Fruit fly (Drosophila melanogaster) whole organism, embryonic: Measurements from ENCODE around the gene CG2955.

Experiments
- Ada2b ChIP-seq: fragments of 200-800 bp; sonication (Bioruptor generic); IDR thresholded peaks from 2 replicates; pipeline ENCODE4 v1.3.6; 2022; ENCODE audit warnings: missing biosample characterization, missing genetic modification characterization
- Antp ChIP-seq: fragments of 200-800 bp; sonication (Bioruptor generic); optimal IDR thresholded peaks from 3 replicates; lab custom pipeline; 2016; ENCODE audit warnings: missing biosample characterization, missing genetic modification characterization
- Awh ChIP-seq: fragments of 200-800 bp; sonication (Bioruptor generic); IDR thresholded peaks from 2 replicates; pipeline ENCODE4, ENCODE4 v1.3.6; 2022; ENCODE audit warnings: missing biosample characterization, missing genetic modification characterization
- BtbVII ChIP-seq: fragments of 200-800 bp; sonication (Bioruptor generic); optimal IDR thresholded peaks from 3 replicates; lab custom pipeline; 2017; ENCODE audit warnings: missing biosample characterization, mild to moderate bottlenecking, missing genetic modification characterization
- CG10959 ChIP-seq: fragments of 200-800 bp; sonication (Bioruptor generic); IDR thresholded peaks from 2 replicates; pipeline ENCODE4 v1.3.6; 2022; ENCODE audit warnings: missing biosample characterization, missing genetic modification characterization
- CG11398 ChIP-seq: fragments of 200-800 bp; sonication (Bioruptor generic); optimal IDR thresholded peaks from 2 replicates; lab custom pipeline; 2016; ENCODE audit warnings: missing biosample characterization, missing genetic modification characterization
- CG14965 ChIP-seq: fragments of 200-800 bp; sonication (Bioruptor generic); optimal IDR thresholded peaks from 2 replicates; lab custom pipeline; 2016; ENCODE audit warnings: missing biosample characterization, missing genetic modification characterization, borderline replicate concordance
- CG15514 ChIP-seq: fragments of 200-800 bp; sonication (Bioruptor generic); optimal IDR thresholded peaks from 3 replicates; lab custom pipeline; 2017; ENCODE audit warnings: missing biosample characterization, missing genetic modification characterization, mild to moderate bottlenecking, moderate library complexity, missing genetic modification reagents
- CG15696 ChIP-seq: fragments of 200-800 bp; sonication (Bioruptor generic); optimal IDR thresholded peaks from 2 replicates; lab custom pipeline; 2019; ENCODE audit warnings: missing biosample characterization, mild to moderate bottlenecking, missing genetic modification characterization, moderate library complexity
- CG17359 ChIP-seq: fragments of 200-800 bp; sonication (Bioruptor generic); optimal IDR thresholded peaks from 3 replicates; lab custom pipeline; 2018; ENCODE audit warnings: missing biosample characterization, mild to moderate bottlenecking, missing genetic modification characterization, moderate library complexity
- CG17612 ChIP-seq: fragments of 200-800 bp; sonication (Bioruptor generic); IDR thresholded peaks from 2 replicates; pipeline ENCODE4 v1.3.6; 2022; ENCODE audit warnings: missing biosample characterization, missing genetic modification characterization
- CG17912 ChIP-seq: fragments of 200-800 bp; sonication (Bioruptor generic); optimal IDR thresholded peaks from 2 replicates; lab custom pipeline; 2018; ENCODE audit warnings: missing biosample characterization, mild to moderate bottlenecking, missing genetic modification characterization
- CG1792 ChIP-seq: fragments of 200-800 bp; sonication (Bioruptor generic); optimal IDR thresholded peaks from 2 replicates; lab custom pipeline; 2016; ENCODE audit warnings: missing biosample characterization, missing genetic modification characterization
- CG18262 ChIP-seq: fragments of 200-800 bp; optimal IDR thresholded peaks from 3 replicates; lab custom pipeline; 2019; ENCODE audit warnings: missing biosample characterization, mild to moderate bottlenecking, missing genetic modification characterization, moderate library complexity
- CG2712 ChIP-seq: fragments of 200-800 bp; optimal IDR thresholded peaks from 3 replicates; lab custom pipeline; 2019; ENCODE audit warnings: missing biosample characterization, mild to moderate bottlenecking, missing genetic modification characterization, moderate library complexity
- CG2875 ChIP-seq: fragments of 200-800 bp; sonication (Bioruptor generic); optimal IDR thresholded peaks from 2 replicates; lab custom pipeline; 2017; ENCODE audit warnings: missing biosample characterization, mild to moderate bottlenecking, missing genetic modification characterization, missing genetic modification reagents
- CG32532 ChIP-seq: fragments of 200-800 bp; sonication (Bioruptor generic); IDR thresholded peaks from 2 replicates; pipeline ENCODE4 v1.3.6; 2022; ENCODE audit warnings: missing biosample characterization, missing genetic modification characterization
- CG34376 ChIP-seq: fragments of 200-800 bp; sonication (Bioruptor generic); optimal IDR thresholded peaks from 2 replicates; lab custom pipeline; 2018; ENCODE audit warnings: missing biosample characterization, mild to moderate bottlenecking, missing genetic modification characterization
- CG6683 ChIP-seq: fragments of 200-800 bp; sonication (Bioruptor generic); optimal IDR thresholded peaks from 2 replicates; lab custom pipeline; 2017; ENCODE audit warnings: missing biosample characterization, mild to moderate bottlenecking, missing genetic modification characterization, missing genetic modification reagents
- CG6689 ChIP-seq: fragments of 200-800 bp; sonication (Bioruptor generic); IDR thresholded peaks from 2 replicates; pipeline ENCODE4 v1.3.6; 2022; ENCODE audit warnings: missing biosample characterization, missing genetic modification characterization
- Dref ChIP-seq: fragments of 200-800 bp; sonication (Bioruptor generic); IDR thresholded peaks from 2 replicates; pipeline ENCODE4 v1.3.6; 2022; ENCODE audit warnings: missing biosample characterization, missing genetic modification characterization
- H2.0 ChIP-seq: fragments of 200-800 bp; sonication (Bioruptor generic); IDR thresholded peaks from 2 replicates; pipeline ENCODE4 v1.3.6; 2022; ENCODE audit warnings: missing biosample characterization, missing genetic modification characterization
- HLH3B ChIP-seq: fragments of 200-800 bp; sonication (Bioruptor generic); IDR thresholded peaks from 2 replicates; pipeline ENCODE4 v1.3.6; 2022; ENCODE audit warnings: missing biosample characterization, missing genetic modification characterization
- Hr3 ChIP-seq: fragments of 200-800 bp; sonication (Bioruptor generic); optimal IDR thresholded peaks from 3 replicates; lab custom pipeline; 2016; ENCODE audit warnings: missing biosample characterization, missing genetic modification characterization
- PHDP ChIP-seq: fragments of 200-800 bp; sonication (Bioruptor generic); optimal IDR thresholded peaks from 3 replicates; lab custom pipeline; 2018; ENCODE audit warnings: missing biosample characterization, mild to moderate bottlenecking, missing genetic modification characterization, moderate library complexity
- Sox100B ChIP-seq: fragments of 200-800 bp; sonication (Bioruptor generic); optimal IDR thresholded peaks from 3 replicates; lab custom pipeline; 2018; ENCODE audit warnings: missing biosample characterization, mild to moderate bottlenecking, missing genetic modification characterization
- abd-A ChIP-seq: fragments of 200-800 bp; sonication (Bioruptor generic); optimal IDR thresholded peaks from 3 replicates; lab custom pipeline; 2019; ENCODE audit warnings: missing biosample characterization, mild to moderate bottlenecking, missing genetic modification characterization, moderate library complexity
- al ChIP-seq: fragments of 200-800 bp; sonication (Bioruptor generic); IDR thresholded peaks from 2 replicates; pipeline ENCODE4 v1.3.6; 2022; ENCODE audit warnings: missing biosample characterization, missing genetic modification characterization
- ara ChIP-seq: fragments of 200-800 bp; sonication (Bioruptor generic); IDR thresholded peaks from 2 replicates; pipeline ENCODE4 v1.3.6; 2022; ENCODE audit warnings: missing biosample characterization, missing genetic modification characterization
- az2 ChIP-seq: fragments of 200-800 bp; sonication (Bioruptor generic); optimal IDR thresholded peaks from 3 replicates; lab custom pipeline; 2016; ENCODE audit warnings: missing biosample characterization, missing genetic modification characterization
- bbx ChIP-seq: fragments of 200-800 bp; sonication (Bioruptor generic); IDR thresholded peaks from 2 replicates; pipeline ENCODE4 v1.3.6; 2022; ENCODE audit warnings: missing biosample characterization, missing genetic modification characterization; ENCODE audit not compliant: partially characterized antibody
- bsh ChIP-seq, 2 experiments: fragments of 200-800 bp; sonication (Bioruptor generic); optimal IDR thresholded peaks; 2 replicates each; lab custom pipeline; 2017 to 2018; ENCODE audit warnings: mild to moderate bottlenecking in 2 of 2, missing biosample characterization in 2 of 2, missing genetic modification characterization in 2 of 2, moderate library complexity in 1 of 2
- btn ChIP-seq: fragments of 200-800 bp; sonication (Bioruptor generic); optimal IDR thresholded peaks from 2 replicates; lab custom pipeline; 2016; ENCODE audit warnings: missing biosample characterization, missing genetic modification characterization
- chif ChIP-seq, 2 experiments: fragments of 200-800 bp; sonication (Bioruptor generic); optimal IDR thresholded peaks; 3 replicates each; lab custom pipeline; 2016; ENCODE audit warnings: missing biosample characterization in 2 of 2, missing genetic modification characterization in 2 of 2
- corto ChIP-seq: fragments of 200-800 bp; sonication (Bioruptor generic); optimal IDR thresholded peaks from 2 replicates; lab custom pipeline; 2016; ENCODE audit warnings: missing biosample characterization, mild to moderate bottlenecking, missing genetic modification characterization, moderate library complexity
- disco-r ChIP-seq: fragments of 200-800 bp; sonication (Bioruptor generic); optimal IDR thresholded peaks from 2 replicates; lab custom pipeline; 2016; ENCODE audit warnings: missing biosample characterization, missing genetic modification characterization
- fru ChIP-seq: fragments of >200 bp; optimal IDR thresholded peaks from 2 replicates; lab custom pipeline; 2017
- ftz-f1 ChIP-seq: fragments of 200-800 bp; sonication (Bioruptor generic); optimal IDR thresholded peaks from 2 replicates; lab custom pipeline; 2016; ENCODE audit warnings: missing biosample characterization, missing genetic modification characterization
- ind ChIP-seq: fragments of 200-800 bp; sonication (Bioruptor generic); optimal IDR thresholded peaks from 3 replicates; lab custom pipeline; 2016; ENCODE audit warnings: missing biosample characterization, missing genetic modification characterization
- lmd ChIP-seq: fragments of 200-800 bp; sonication (Bioruptor generic); IDR thresholded peaks from 2 replicates; pipeline ENCODE4 v1.3.6; 2022; ENCODE audit warnings: missing biosample characterization, missing genetic modification characterization
- maf-S ChIP-seq: fragments of 200-800 bp; sonication (Bioruptor generic); optimal IDR thresholded peaks from 2 replicates; lab custom pipeline; 2016; ENCODE audit warnings: missing biosample characterization, missing genetic modification characterization
- nmo ChIP-seq: fragments of 200-800 bp; sonication (Bioruptor generic); optimal IDR thresholded peaks from 2 replicates; lab custom pipeline; 2018; ENCODE audit warnings: missing biosample characterization, mild to moderate bottlenecking, missing genetic modification characterization, moderate library complexity
- peb ChIP-seq: fragments of 200-800 bp; sonication (Bioruptor generic); IDR thresholded peaks from 2 replicates; pipeline ENCODE4 v1.3.6; 2022; ENCODE audit warnings: missing biosample characterization, missing genetic modification characterization
- prd ChIP-seq, 3 experiments: fragments of >200 bp in 2 of 3; fragments of 200-800 bp in 1 of 3; sonication (Bioruptor generic) in 1 of 3; optimal IDR thresholded peaks in 2 of 3; IDR thresholded peaks in 1 of 3; 2 replicates in 2 of 3; 3 replicates in 1 of 3; pipeline versions ENCODE4 v1.3.6 to Lab custom; 2017 to 2022; ENCODE audit warnings: missing biosample characterization in 1 of 3, missing genetic modification characterization in 1 of 3
- sc ChIP-seq, 3 experiments: fragments of >200 bp in 2 of 3; fragments of 200-800 bp in 1 of 3; sonication (Bioruptor generic) in 1 of 3; optimal IDR thresholded peaks; 2 replicates in 2 of 3; 3 replicates in 1 of 3; lab custom pipeline; 2017; ENCODE audit warnings: mild to moderate bottlenecking in 1 of 3, missing biosample characterization in 1 of 3, missing genetic modification characterization in 1 of 3, missing genetic modification reagents in 1 of 3
- ssp ChIP-seq: fragments of 200-800 bp; sonication (Bioruptor generic); IDR thresholded peaks from 2 replicates; pipeline ENCODE4 v1.3.6; 2022; ENCODE audit warnings: missing biosample characterization, missing genetic modification characterization
- tin ChIP-seq: fragments of 200-800 bp; sonication (Bioruptor generic); optimal IDR thresholded peaks from 3 replicates; lab custom pipeline; 2016; ENCODE audit warnings: missing biosample characterization, missing genetic modification characterization
- tna ChIP-seq: fragments of 200-800 bp; sonication (Bioruptor generic); IDR thresholded peaks from 2 replicates; pipeline ENCODE4 v1.3.6; 2022; ENCODE audit warnings: missing biosample characterization, missing genetic modification characterization; ENCODE audit not compliant: partially characterized antibody

The CG2955 gene

DNA sequence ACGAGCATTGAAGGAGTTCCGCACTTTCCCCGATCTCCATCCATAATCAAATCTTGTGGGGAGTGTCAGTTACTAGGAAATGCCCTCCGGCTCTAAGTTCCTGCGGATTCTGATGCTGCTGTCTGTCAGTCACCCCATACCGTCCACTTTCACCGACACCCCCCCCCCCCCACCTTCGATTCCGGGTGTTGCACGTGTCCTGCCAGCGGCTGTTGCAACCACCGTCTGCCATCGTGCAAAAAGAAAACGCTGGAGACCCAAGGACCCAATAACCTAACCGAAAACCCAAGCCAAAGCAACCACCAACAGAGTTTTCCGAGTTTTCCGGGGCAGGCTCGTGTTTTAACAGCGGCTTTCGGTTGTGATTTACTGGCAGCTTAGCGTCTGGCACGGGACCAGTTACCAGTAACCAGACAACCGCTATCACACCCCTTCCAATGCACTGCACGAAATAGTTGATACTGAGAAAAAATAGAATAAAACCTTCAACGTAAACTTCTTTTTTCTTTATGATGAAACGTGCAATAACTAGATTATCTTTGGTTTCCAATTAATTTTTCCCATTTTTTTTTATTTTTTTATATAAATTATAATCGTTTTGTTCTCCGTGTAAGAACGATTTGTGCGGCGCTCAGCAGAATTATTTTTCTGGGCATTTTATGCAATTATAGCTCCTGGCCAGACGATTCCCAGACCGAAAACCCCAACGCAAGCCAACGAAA lies 24.3 kb upstream of the CG2955 start (continued):
- TF ChIP-seq CG2712 (tag; lab: Kevin White, UChicago) (peak; percentile 87), CG34376 (GFP tag; lab: Kevin White, UChicago) (no peak), ind (GFP tag; lab: Kevin White, UChicago) (peak; percentile 46), corto (no peak), al (GFP tag; lab: Robert Waterston, UW) (no peak), CG17359 (peak; percentile 75), CG11398 (no peak), Awh (peak; percentile 76), nmo (GFP tag; lab: Kevin White, UChicago) (peak; percentile 71), CG6689 (peak; percentile 74), Ada2b (peak; percentile 11; the same call in 1 of the 2 replicates), BtbVII (GFP tag; lab: Kevin White, UChicago) (peak; percentile 66), HLH3B (GFP tag; lab: Robert Waterston, UW) (peak; percentile 40; the same call in 1 of the 2 replicates), CG10959 (no peak), tna (GFP tag; lab: Robert Waterston, UW) (no peak), CG15514 (GFP tag; lab: Kevin White, UChicago) (peak; percentile 22), ssp (GFP tag; lab: Robert Waterston, UW) (peak; percentile 28; the same call in 1 of the 2 replicates), Hr3 (GFP tag; lab: Kevin White, UChicago) (peak; percentile 26), btn (GFP tag; lab: Kevin White, UChicago) (no peak), PHDP (tag; lab: Kevin White, UChicago) (peak; percentile 64), chif (GFP tag; optimal IDR thresholded peaks at IDR 0.05; lab: Kevin White, UChicago) (peak in 1 of 2 experiments; percentile 47), az2 (peak; percentile 56), Sox100B (peak; percentile 60), tin (peak; percentile 50), CG6683 (peak; percentile 30), CG15696 (peak; percentile 70), peb (no peak), H2.0 (GFP tag; lab: Robert Waterston, UW) (peak; percentile 22; the same call in 1 of the 2 replicates), CG18262 (tag; lab: Kevin White, UChicago) (peak; percentile 85), Antp (GFP tag; lab: Kevin White, UChicago) (no peak), sc (optimal IDR thresholded peaks at IDR 0.05; lab: Kevin White, UChicago) (no peak), sc (GFP tag; optimal IDR thresholded peaks at IDR 0.05; lab: Kevin White, UChicago) (peak; percentile 63), fru (lab: Kevin White, UChicago) (no peak), maf-S (GFP tag; lab: Kevin White, UChicago) (no peak), CG14965 (GFP tag; lab: Kevin White, UChicago) (no peak), lmd (peak; percentile 48), Dref (GFP tag; lab: Robert Waterston, UW) (no peak), CG32532 (GFP tag; lab: Robert Waterston, UW) (no peak; the same call in 1 of the 2 replicates), CG1792 (no peak), CG2875 (peak; percentile 57), ftz-f1 (GFP tag; lab: Kevin White, UChicago) (no peak), disco-r (GFP tag; lab: Kevin White, UChicago) (no peak), bsh (GFP tag; optimal IDR thresholded peaks at IDR 0.05; lab: Kevin White, UChicago) (peak in 1 of 2 experiments; percentile 84), abd-A (tag; lab: Kevin White, UChicago) (no peak), bbx (GFP tag; lab: Robert Waterston, UW) (no peak), prd (optimal IDR thresholded peaks at IDR 0.05; lab: Kevin White, UChicago) (no peak), prd (GFP tag; IDR thresholded peaks at IDR 0.05; lab: Robert Waterston, UW) (peak; percentile 68; the same call in 2 of the 3 replicates), CG17912 (GFP tag; lab: Kevin White, UChicago) (no peak), CG17612 (GFP tag; lab: Robert Waterston, UW) (no peak), ara (GFP tag; lab: Robert Waterston, UW) (peak; percentile 80)
